Fruit fly (Drosophila melanogaster) whole organism, embryonic: ENCODE results near the gene DnaJ-H.
A peak's percentile ranks its signal among the peaks of the same experiment; 100 is the strongest.

Source experiments
- Antp ChIP-seq: fragments of 200-800 bp; sonication (Bioruptor generic); optimal IDR thresholded peaks from 3 replicates; lab custom pipeline; 2016; ENCODE audit warnings: missing biosample characterization, missing genetic modification characterization
- Atf-2 ChIP-seq: fragments of 200-800 bp; sonication (Bioruptor generic); optimal IDR thresholded peaks from 2 replicates; lab custom pipeline; 2016; ENCODE audit warnings: missing biosample characterization, missing genetic modification characterization
- BtbVII ChIP-seq: fragments of 200-800 bp; sonication (Bioruptor generic); optimal IDR thresholded peaks from 3 replicates; lab custom pipeline; 2017; ENCODE audit warnings: missing biosample characterization, mild to moderate bottlenecking, missing genetic modification characterization
- C15 ChIP-seq: fragments of 200-800 bp; sonication (Bioruptor generic); IDR thresholded peaks from 3 replicates; pipeline ENCODE4 v1.3.6; 2022; ENCODE audit warnings: missing biosample characterization, missing genetic modification characterization
- CG10274 ChIP-seq: fragments of 200-800 bp; sonication (Bioruptor generic); optimal IDR thresholded peaks from 3 replicates; lab custom pipeline; 2017; ENCODE audit warnings: missing biosample characterization, mild to moderate bottlenecking, missing genetic modification characterization
- CG11696 ChIP-seq: fragments of 200-800 bp; sonication (Bioruptor generic); IDR thresholded peaks from 2 replicates; pipeline ENCODE4 v1.3.6; 2022; ENCODE audit warnings: missing biosample characterization, missing genetic modification characterization
- CG12744 ChIP-seq: fragments of 200-800 bp; sonication (Bioruptor generic); optimal IDR thresholded peaks from 2 replicates; lab custom pipeline; 2016; ENCODE audit warnings: missing biosample characterization, missing genetic modification characterization
- CG13123 ChIP-seq: fragments of 200-800 bp; sonication (Bioruptor generic); optimal IDR thresholded peaks from 2 replicates; lab custom pipeline; 2016; ENCODE audit warnings: missing biosample characterization, missing genetic modification characterization
- CG14050 ChIP-seq: fragments of 200-800 bp; sonication (Bioruptor generic); IDR thresholded peaks from 3 replicates; pipeline ENCODE4 v1.3.6; 2022; ENCODE audit warnings: missing biosample characterization, missing genetic modification characterization
- CG15073 ChIP-seq: fragments of 200-800 bp; sonication (Bioruptor generic); optimal IDR thresholded peaks from 2 replicates; lab custom pipeline; 2016; ENCODE audit warnings: missing biosample characterization, missing genetic modification characterization
- CG15269 ChIP-seq: fragments of 200-800 bp; sonication (Bioruptor generic); optimal IDR thresholded peaks from 2 replicates; lab custom pipeline; 2018; ENCODE audit warnings: missing biosample characterization, mild to moderate bottlenecking, missing genetic modification characterization, moderate library complexity
- CG1792 ChIP-seq: fragments of 200-800 bp; sonication (Bioruptor generic); optimal IDR thresholded peaks from 2 replicates; lab custom pipeline; 2016; ENCODE audit warnings: missing biosample characterization, missing genetic modification characterization
- CG18011 ChIP-seq: fragments of 200-800 bp; sonication (Bioruptor generic); optimal IDR thresholded peaks from 2 replicates; lab custom pipeline; 2017; ENCODE audit warnings: missing biosample characterization, missing genetic modification characterization, mild to moderate bottlenecking, moderate library complexity, missing genotype
- CG31365 ChIP-seq: fragments of 200-800 bp; sonication (Bioruptor generic); optimal IDR thresholded peaks from 2 replicates; lab custom pipeline; 2018; ENCODE audit warnings: missing biosample characterization, mild to moderate bottlenecking, missing genetic modification characterization
- CG31388 ChIP-seq: fragments of 200-800 bp; sonication (Bioruptor generic); optimal IDR thresholded peaks from 2 replicates; lab custom pipeline; 2016; ENCODE audit warnings: missing biosample characterization, missing genetic modification characterization
- CG3163 ChIP-seq: fragments of 200-800 bp; sonication (Bioruptor generic); optimal IDR thresholded peaks from 3 replicates; lab custom pipeline; 2016; ENCODE audit warnings: missing biosample characterization, missing genetic modification characterization
- CG33213 ChIP-seq: fragments of 200-800 bp; sonication (Bioruptor generic); optimal IDR thresholded peaks from 3 replicates; lab custom pipeline; 2016; ENCODE audit warnings: missing biosample characterization, missing genetic modification characterization
- CG4282 ChIP-seq: fragments of 200-800 bp; sonication (Bioruptor generic); optimal IDR thresholded peaks from 2 replicates; lab custom pipeline; 2016; ENCODE audit warnings: missing biosample characterization, missing genetic modification characterization
- CG4360 ChIP-seq: fragments of 200-800 bp; sonication (Bioruptor generic); IDR thresholded peaks from 2 replicates; pipeline ENCODE4 v1.3.6; 2022; ENCODE audit warnings: missing biosample characterization, missing genetic modification characterization
- CG4730 ChIP-seq: fragments of 200-800 bp; sonication (Bioruptor generic); IDR thresholded peaks from 2 replicates; pipeline ENCODE4 v1.3.6; 2022; ENCODE audit warnings: missing biosample characterization, missing genetic modification characterization
- CG5953 ChIP-seq: fragments of 200-800 bp; sonication (Bioruptor generic); IDR thresholded peaks from 2 replicates; pipeline ENCODE4 v1.3.6; 2022; ENCODE audit warnings: missing biosample characterization, missing genetic modification characterization
- CG8089 ChIP-seq: fragments of 200-800 bp; sonication (Bioruptor generic); optimal IDR thresholded peaks from 3 replicates; lab custom pipeline; 2016; ENCODE audit warnings: missing biosample characterization, missing genetic modification characterization
- CG8478 ChIP-seq: fragments of >200 bp; optimal IDR thresholded peaks from 2 replicates; lab custom pipeline; 2018
- CoRest ChIP-seq: fragments of 200-800 bp; sonication (Bioruptor generic); optimal IDR thresholded peaks from 3 replicates; lab custom pipeline; 2018; ENCODE audit warnings: missing biosample characterization, mild to moderate bottlenecking, missing genetic modification characterization, moderate library complexity
- Deaf1 ChIP-seq: fragments of 200-800 bp; optimal IDR thresholded peaks from 3 replicates; lab custom pipeline; 2019; ENCODE audit warnings: missing biosample characterization, mild to moderate bottlenecking, missing genetic modification characterization, moderate library complexity
- Dip2 ChIP-seq: fragments of 200-800 bp; sonication (Bioruptor generic); IDR thresholded peaks from 2 replicates; pipeline ENCODE4 v1.3.6; 2022; ENCODE audit warnings: missing biosample characterization, missing genetic modification characterization
- Dref ChIP-seq: fragments of 200-800 bp; sonication (Bioruptor generic); IDR thresholded peaks from 2 replicates; pipeline ENCODE4 v1.3.6; 2022; ENCODE audit warnings: missing biosample characterization, missing genetic modification characterization
- HLH54F ChIP-seq: fragments of 200-800 bp; sonication (Bioruptor generic); optimal IDR thresholded peaks from 3 replicates; lab custom pipeline; 2016; ENCODE audit warnings: missing biosample characterization, missing genetic modification characterization
- HmgD ChIP-seq: fragments of 200-800 bp; sonication (Bioruptor generic); optimal IDR thresholded peaks from 3 replicates; lab custom pipeline; 2016; ENCODE audit warnings: missing biosample characterization, missing genetic modification characterization
- HmgZ ChIP-seq: fragments of 200-800 bp; sonication (Bioruptor generic); optimal IDR thresholded peaks from 2 replicates; lab custom pipeline; 2018; ENCODE audit warnings: missing biosample characterization, mild to moderate bottlenecking, missing genetic modification characterization
- Myb ChIP-seq: fragments of 200-800 bp; sonication (Bioruptor generic); optimal IDR thresholded peaks from 2 replicates; lab custom pipeline; 2016; ENCODE audit warnings: missing biosample characterization, missing genetic modification characterization
- Nf-YC ChIP-seq: fragments of 200-800 bp; optimal IDR thresholded peaks from 3 replicates; lab custom pipeline; 2019; ENCODE audit warnings: missing biosample characterization, mild to moderate bottlenecking, missing genetic modification characterization, moderate library complexity
- Tbp ChIP-seq: fragments of >200 bp; optimal IDR thresholded peaks from 2 replicates; lab custom pipeline; 2018; ENCODE audit warnings: missing biosample characterization, missing genetic modification characterization
- al ChIP-seq: fragments of 200-800 bp; sonication (Bioruptor generic); IDR thresholded peaks from 2 replicates; pipeline ENCODE4 v1.3.6; 2022; ENCODE audit warnings: missing biosample characterization, missing genetic modification characterization
- az2 ChIP-seq: fragments of 200-800 bp; sonication (Bioruptor generic); optimal IDR thresholded peaks from 3 replicates; lab custom pipeline; 2016; ENCODE audit warnings: missing biosample characterization, missing genetic modification characterization
- bab2 ChIP-seq: fragments of 200-800 bp; sonication (Bioruptor generic); optimal IDR thresholded peaks from 2 replicates; lab custom pipeline; 2016; ENCODE audit warnings: missing biosample characterization, missing genetic modification characterization
- caup ChIP-seq: fragments of 200-800 bp; sonication (Bioruptor generic); optimal IDR thresholded peaks from 3 replicates; lab custom pipeline; 2017; ENCODE audit warnings: missing biosample characterization, mild to moderate bottlenecking, missing genetic modification characterization, moderate library complexity; ENCODE audit not compliant: severe bottlenecking
- croc ChIP-seq: fragments of 200-800 bp; sonication (Bioruptor generic); conservative IDR thresholded peaks from 3 replicates; pipeline ENCODE4 v1.3.6; 2022; ENCODE audit warnings: missing biosample characterization, missing genetic modification characterization
- cwo ChIP-seq: fragments of 200-800 bp; sonication (Bioruptor generic); optimal IDR thresholded peaks from 3 replicates; lab custom pipeline; 2017; ENCODE audit warnings: missing biosample characterization, missing genetic modification characterization, mild to moderate bottlenecking, moderate library complexity, missing genetic modification reagents
- fd64A ChIP-seq: fragments of 200-800 bp; sonication (Bioruptor generic); optimal IDR thresholded peaks from 3 replicates; lab custom pipeline; 2018; ENCODE audit warnings: missing biosample characterization, mild to moderate bottlenecking, missing genetic modification characterization
- gce ChIP-seq: fragments of 200-800 bp; sonication (Bioruptor generic); IDR thresholded peaks from 3 replicates; pipeline ENCODE4 v1.3.6; 2022; ENCODE audit warnings: missing biosample characterization, missing genetic modification characterization
- hkb ChIP-seq, 2 experiments: fragments of 200-800 bp in 1 of 2; fragments of >200 bp in 1 of 2; sonication (Bioruptor generic) in 1 of 2; IDR thresholded peaks in 1 of 2; optimal IDR thresholded peaks in 1 of 2; 2 replicates each; pipeline versions ENCODE4 v1.3.6 to Lab custom; 2017 to 2022; ENCODE audit warnings: missing biosample characterization in 1 of 2, missing genetic modification characterization in 1 of 2
- hth ChIP-seq: fragments of >200 bp; optimal IDR thresholded peaks from 2 replicates; lab custom pipeline; 2017; ENCODE audit warnings: inconsistent platforms
- insv ChIP-seq, 2 experiments: fragments of 200-800 bp; sonication (Bioruptor generic); optimal IDR thresholded peaks; 3 replicates each; lab custom pipeline; 2016 to 2018; ENCODE audit warnings: missing biosample characterization in 2 of 2, missing genetic modification characterization in 2 of 2
- nmo ChIP-seq: fragments of 200-800 bp; sonication (Bioruptor generic); optimal IDR thresholded peaks from 2 replicates; lab custom pipeline; 2018; ENCODE audit warnings: missing biosample characterization, mild to moderate bottlenecking, missing genetic modification characterization, moderate library complexity
- prd ChIP-seq, 3 experiments: fragments of >200 bp in 2 of 3; fragments of 200-800 bp in 1 of 3; sonication (Bioruptor generic) in 1 of 3; optimal IDR thresholded peaks in 2 of 3; IDR thresholded peaks in 1 of 3; 2 replicates in 2 of 3; 3 replicates in 1 of 3; pipeline versions ENCODE4 v1.3.6 to Lab custom; 2017 to 2022; ENCODE audit warnings: missing biosample characterization in 1 of 3, missing genetic modification characterization in 1 of 3
- seq ChIP-seq: fragments of 200-800 bp; sonication (Bioruptor generic); IDR thresholded peaks from 2 replicates; pipeline ENCODE4 v1.3.6; 2022; ENCODE audit warnings: missing biosample characterization, missing genetic modification characterization
- stwl ChIP-seq: fragments of 200-800 bp; sonication (Bioruptor generic); optimal IDR thresholded peaks from 3 replicates; lab custom pipeline; 2018; ENCODE audit warnings: missing biosample characterization, mild to moderate bottlenecking, missing genetic modification characterization, moderate library complexity
- unpg ChIP-seq: fragments of 200-800 bp; sonication (Bioruptor generic); optimal IDR thresholded peaks from 3 replicates; lab custom pipeline; 2018; ENCODE audit warnings: missing biosample characterization, mild to moderate bottlenecking, missing genetic modification characterization, moderate library complexity
- zen2 ChIP-seq: fragments of 200-800 bp; sonication (Bioruptor generic); IDR thresholded peaks from 3 replicates; pipeline ENCODE4 v1.3.6; 2022; ENCODE audit warnings: missing biosample characterization, missing genetic modification characterization; ENCODE audit not compliant: partially characterized antibody
- zf30C ChIP-seq: fragments of 200-800 bp; sonication (Bioruptor generic); optimal IDR thresholded peaks from 3 replicates; lab custom pipeline; 2018; ENCODE audit warnings: missing biosample characterization, mild to moderate bottlenecking, missing genetic modification characterization

DnaJ-H gene

dm6 chr2L:13176701-13177249, 10.9 kb upstream of the DnaJ-H start, which contains the start of the genes Sfmbt and CG5439 (continued):
- peak; percentile 40 for TF ChIP-seq CG33213 (GFP tag; lab: Kevin White, UChicago)
- TF ChIP-seq HmgZ (tag; lab: Kevin White, UChicago), result peak; percentile 84
- peak; percentile 89 for TF ChIP-seq HmgD (GFP tag; lab: Kevin White, UChicago)
- TF ChIP-seq hkb (optimal IDR thresholded peaks at IDR 0.05; lab: Kevin White, UChicago), result peak; percentile 60
- peak; percentile 31; the same call in 1 of the 2 replicates for TF ChIP-seq hkb (GFP tag; IDR thresholded peaks at IDR 0.05; lab: Robert Waterston, UW)
- TF ChIP-seq bab2 (GFP tag; lab: Kevin White, UChicago), result peak; percentile 82
- peak; percentile 71 for TF ChIP-seq al
- peak; percentile 39 for TF ChIP-seq CG8089 (GFP tag; lab: Kevin White, UChicago)
- TF ChIP-seq CG4360 (GFP tag; lab: Robert Waterston, UW), result no peak
- no peak for TF ChIP-seq Dip2 (GFP tag; lab: Robert Waterston, UW)
- no peak for TF ChIP-seq CG15073 (GFP tag; lab: Kevin White, UChicago)
- peak; percentile 29 for TF ChIP-seq CG13123 (GFP tag; lab: Kevin White, UChicago)
- peak; percentile 60 for TF ChIP-seq CG3163 (GFP tag; lab: Kevin White, UChicago)
- TF ChIP-seq CG5953 (GFP tag; lab: Robert Waterston, UW), result no peak
- no peak for TF ChIP-seq Tbp (GFP tag; lab: Kevin White, UChicago)
- no peak for TF ChIP-seq gce (GFP tag; lab: Robert Waterston, UW)
- peak; percentile 66 for TF ChIP-seq Atf-2 (GFP tag; lab: Kevin White, UChicago)
- TF ChIP-seq CG4730 (GFP tag; lab: Robert Waterston, UW), result no peak
- TF ChIP-seq CG11696 (GFP tag; lab: Robert Waterston, UW), result no peak
- peak; percentile 91 for TF ChIP-seq nmo
- TF ChIP-seq unpg (GFP tag; lab: Kevin White, UChicago), result no peak
- no peak for TF ChIP-seq prd (optimal IDR thresholded peaks at IDR 0.05; lab: Kevin White, UChicago)
- peak; percentile 80 for TF ChIP-seq prd (GFP tag; IDR thresholded peaks at IDR 0.05; lab: Robert Waterston, UW)
- no peak for TF ChIP-seq hth (lab: Kevin White, UChicago)
- TF ChIP-seq croc (GFP tag; lab: Robert Waterston, UW), result peak; percentile 61
- no peak for TF ChIP-seq C15
- peak; percentile 9 for TF ChIP-seq BtbVII (GFP tag; lab: Kevin White, UChicago)
- peak; percentile 31 for TF ChIP-seq CG1792 (GFP tag; lab: Kevin White, UChicago)
- TF ChIP-seq zen2, result no peak
- no peak for TF ChIP-seq Nf-YC
- TF ChIP-seq HLH54F (GFP tag; lab: Kevin White, UChicago), result peak; percentile 88
- no peak for TF ChIP-seq CG14050 (GFP tag; lab: Robert Waterston, UW)
- no peak for TF ChIP-seq fd64A (GFP tag; lab: Kevin White, UChicago)
- TF ChIP-seq CG12744, result peak; percentile 50
- peak; percentile 70 for TF ChIP-seq CoRest (tag; lab: Kevin White, UChicago)
- TF ChIP-seq caup, result no peak
- TF ChIP-seq CG4282 (GFP tag; lab: Kevin White, UChicago), result no peak
- TF ChIP-seq CG18011, result peak; percentile 38
- TF ChIP-seq seq (GFP tag; lab: Robert Waterston, UW), result no peak
- TF ChIP-seq az2 (GFP tag; lab: Kevin White, UChicago), result peak; percentile 71
- TF ChIP-seq Deaf1 (tag; lab: Kevin White, UChicago), result no peak
- no peak for TF ChIP-seq CG31365 (tag; lab: Kevin White, UChicago)
- TF ChIP-seq Myb, result peak; percentile 58
- TF ChIP-seq CG15269 (tag; lab: Kevin White, UChicago), result no peak
- no peak for TF ChIP-seq CG8478 (lab: Kevin White, UChicago)
- TF ChIP-seq Antp, result peak; percentile 86
- peak; percentile 55 for TF ChIP-seq cwo
- peak; percentile 81 for TF ChIP-seq Dref (GFP tag; lab: Robert Waterston, UW)
- TF ChIP-seq insv (GFP tag; optimal IDR thresholded peaks at IDR 0.05; lab: Kevin White, UChicago), result peak in 1 of 2 experiments; percentile 53
- TF ChIP-seq CG31388 (GFP tag; lab: Kevin White, UChicago), result peak; percentile 52
- peak; percentile 36 for TF ChIP-seq CG10274 (GFP tag; lab: Kevin White, UChicago)
- peak; percentile 91 for TF ChIP-seq stwl (tag; lab: Kevin White, UChicago)
- TF ChIP-seq zf30C (GFP tag; lab: Kevin White, UChicago), result no peak
